Fruit fly (Drosophila melanogaster) whole organism, larva: Measurements from ENCODE around the gene CG14960.

ENCODE experiments used
- noc ChIP-seq: fragments of 200-800 bp; sonication (Bioruptor generic); optimal IDR thresholded peaks from 3 replicates; lab custom pipeline; 2019; ENCODE audit warnings: missing biosample characterization, mild to moderate bottlenecking, missing genetic modification characterization, moderate library complexity

CG14960 gene

DNA sequence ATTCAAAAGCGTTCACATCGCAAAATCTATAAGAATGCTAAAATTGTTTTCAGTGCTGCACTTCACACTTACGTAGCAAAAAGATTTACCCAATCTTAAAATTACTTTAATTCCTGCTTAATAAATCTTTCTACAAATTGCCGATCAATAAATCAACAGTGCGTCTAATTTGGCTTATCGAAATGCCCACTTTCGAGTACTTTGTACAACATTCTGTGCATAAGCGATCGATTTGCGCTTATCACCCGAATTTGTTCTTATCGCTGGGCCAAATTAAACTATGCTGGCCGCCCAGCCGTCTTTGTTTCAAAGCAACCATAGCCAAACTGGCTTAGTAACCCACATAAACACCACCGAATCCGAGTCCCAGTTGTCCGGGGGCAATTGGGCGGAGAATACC, 35.7 kb downstream of the CG14960 start:
- peak; percentile 83 for TF ChIP-seq noc

DNA sequence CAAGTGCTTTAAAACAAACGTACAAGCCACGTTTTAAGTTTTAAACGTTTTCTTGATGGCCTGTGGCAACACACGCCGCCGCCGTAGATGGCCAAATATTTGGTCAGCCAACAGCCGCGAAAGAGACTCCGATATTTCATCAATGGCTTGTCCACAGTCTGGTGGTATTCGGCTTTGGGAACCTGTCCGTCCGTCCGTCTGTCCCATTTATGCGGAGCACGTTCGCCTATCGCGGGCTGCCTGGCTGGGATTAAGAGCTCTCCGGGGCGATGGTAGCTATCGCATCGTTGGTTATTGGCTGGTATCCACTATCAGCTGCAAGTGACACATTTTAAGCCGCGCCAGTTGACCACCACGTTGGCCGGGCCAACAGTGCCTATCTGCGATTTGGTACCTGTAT, 36.8 kb downstream of the CG14960 start:
- no peak for TF ChIP-seq noc

DNA sequence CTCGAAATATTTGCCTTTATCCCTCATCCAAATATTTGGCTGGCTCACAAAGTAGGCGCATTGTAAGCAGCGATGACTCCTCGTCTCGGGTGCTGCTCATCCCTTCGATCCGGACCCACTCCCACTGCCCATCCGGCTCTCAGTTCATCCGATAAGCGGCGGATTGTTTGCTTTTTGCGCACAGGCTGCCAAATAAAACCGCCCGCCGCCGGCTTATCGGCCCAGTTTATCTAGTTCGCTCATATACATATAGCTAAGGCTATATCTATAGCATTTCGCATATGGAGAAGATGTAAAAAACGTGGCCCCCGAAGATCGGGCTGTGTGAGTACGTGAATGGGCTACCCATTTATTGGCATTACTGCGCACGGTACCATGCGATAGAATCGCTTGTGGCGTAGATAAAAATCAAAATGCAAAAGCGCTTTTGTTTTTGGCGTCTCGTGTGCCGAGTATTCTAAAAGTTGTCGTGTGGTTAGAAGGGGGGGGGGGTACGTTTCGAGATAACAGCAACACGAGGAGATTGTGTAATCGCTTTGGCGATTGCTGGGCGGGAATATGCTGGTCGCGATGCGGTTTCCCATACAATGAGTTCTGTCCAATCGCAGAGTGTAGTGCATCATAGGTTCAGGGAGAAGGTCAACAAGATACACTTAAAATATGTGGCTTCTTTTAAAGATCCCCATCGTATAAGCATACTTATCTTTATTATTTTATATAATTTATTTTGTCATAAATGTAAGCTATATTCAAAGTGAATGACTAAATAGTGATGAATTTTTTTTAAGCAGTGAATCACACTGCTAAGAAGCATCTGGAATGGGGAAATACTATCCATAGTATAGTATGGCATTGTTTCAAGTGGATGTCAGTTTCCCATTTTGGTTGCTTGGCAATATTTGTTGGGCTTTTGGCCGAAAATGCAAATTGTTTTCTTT, 38.1 kb downstream of the CG14960 start:
- peak; percentile 49 for TF ChIP-seq noc

DNA sequence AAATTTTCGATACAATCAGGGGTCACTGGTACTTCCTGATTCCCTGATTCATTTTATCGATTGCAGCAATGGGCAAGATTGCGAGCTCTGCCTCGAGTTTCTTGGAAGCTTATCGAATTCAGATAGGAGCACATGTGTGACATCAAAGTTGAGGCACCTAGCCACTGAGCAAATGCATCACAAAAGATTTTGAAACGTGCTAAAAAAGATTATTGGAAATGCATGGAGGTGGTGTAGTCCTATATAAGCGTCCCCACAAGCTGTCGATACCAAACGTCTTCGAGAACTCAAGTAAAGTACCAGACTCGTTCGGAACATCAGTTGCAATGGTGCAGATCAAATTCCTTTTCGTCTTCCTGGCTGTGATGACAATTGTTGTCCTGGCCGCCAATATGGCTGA, 43.2 kb downstream of the CG14960 start, which contains the start of gene Drsl2:
TSS of gene Drsl2 (plus strand) at position 301 of the 400 bp plus-strand sequence.
- no peak for TF ChIP-seq noc

DNA sequence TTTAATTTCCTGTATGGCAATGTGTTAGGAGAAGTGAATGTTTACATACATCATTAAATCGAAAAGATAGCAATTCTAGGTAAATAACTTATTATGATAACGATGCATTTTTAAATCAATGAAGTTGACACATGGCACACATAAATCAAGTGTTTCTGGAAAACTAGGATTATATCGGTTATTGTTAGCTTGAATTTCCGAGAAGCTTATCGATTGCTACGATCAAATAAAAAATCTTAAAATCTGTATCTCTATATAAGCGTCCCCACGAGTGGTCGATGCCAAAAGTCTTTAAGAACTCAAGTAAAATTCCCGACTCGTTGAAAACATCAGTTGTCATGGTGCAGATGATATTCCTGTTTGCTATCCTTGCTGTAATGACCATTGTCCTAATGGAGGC, 43.9 kb downstream of the CG14960 start, which contains the start of gene Drsl3:
TSS of gene Drsl3 (plus strand) at position 301 of the 400 bp plus-strand sequence.
- no peak for TF ChIP-seq noc

DNA sequence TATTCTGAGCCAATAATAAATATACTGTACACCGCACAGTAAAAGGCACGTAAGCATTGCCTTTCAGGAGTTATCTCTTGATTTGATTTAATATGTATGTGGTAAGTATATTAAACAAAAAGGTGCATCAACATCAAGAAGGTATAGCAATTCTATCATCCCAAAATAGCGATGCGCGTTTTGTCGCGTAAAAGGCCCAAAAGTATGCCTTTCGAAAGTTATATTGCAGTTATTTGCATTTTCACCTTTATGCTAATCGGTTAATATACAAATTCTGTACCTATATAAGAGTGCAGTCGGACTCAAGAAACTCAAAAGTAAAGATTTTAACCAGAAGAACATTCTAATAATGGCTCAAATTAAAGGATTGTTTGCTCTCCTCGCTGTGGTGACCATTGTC, 44.5 kb downstream of the CG14960 start, which contains the start of gene Drsl4:
TSS of gene Drsl4 (plus strand) at position 333 of the 400 bp plus-strand sequence.
- TF ChIP-seq noc = no peak

DNA sequence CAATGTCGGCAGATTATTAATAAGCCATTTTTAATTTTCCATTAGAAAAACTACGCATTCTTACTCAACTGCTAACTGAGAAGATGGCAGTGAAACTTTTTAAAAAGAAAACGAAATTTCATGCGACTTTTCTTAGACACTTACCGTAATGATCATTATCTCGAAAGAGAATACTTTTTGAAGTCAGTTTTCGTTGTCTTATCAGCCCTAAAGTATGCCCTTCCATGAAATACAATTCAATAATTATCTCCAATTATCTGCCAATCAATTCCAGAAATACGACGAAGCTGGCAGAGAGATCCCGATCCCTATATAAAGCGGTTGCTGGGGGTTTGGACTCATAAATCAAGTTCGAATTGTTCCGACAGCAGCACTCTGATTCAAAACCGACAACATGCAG, 45.6 kb downstream of the CG14960 start, which contains the start of gene Drsl5:
TSS of gene Drsl5 (plus strand) at position 341 of the 400 bp plus-strand sequence.
- TF ChIP-seq noc = no peak

DNA sequence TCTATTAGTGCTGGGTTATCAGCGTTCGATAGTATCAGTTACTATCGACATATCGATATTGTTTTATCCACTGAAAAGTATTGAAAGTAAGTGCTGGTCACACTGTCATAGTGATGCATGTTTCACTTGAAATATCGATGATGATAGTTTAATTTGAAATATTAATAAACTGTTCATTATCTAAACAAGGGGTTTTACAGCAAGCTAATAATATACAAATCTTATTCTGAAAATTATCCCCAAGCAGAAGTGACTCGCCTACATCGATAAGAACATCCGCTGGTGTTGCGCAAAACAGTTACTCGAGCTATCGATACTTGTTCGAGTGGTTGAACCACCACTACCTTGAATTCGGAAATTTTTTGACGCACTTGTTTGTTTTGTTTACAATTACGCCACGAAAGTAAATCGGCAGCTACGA, 48.4 kb downstream of the CG14960 start, which contains the start of the genes PIG-C, CG12016 and Dpm2:
TSS of gene PIG-C (minus strand) at position 10 of the 421 bp plus-strand sequence.
TSS of gene CG12016 (plus strand) at position 333 of the 421 bp plus-strand sequence.
TSS of gene Dpm2 (plus strand) at position 333 of the 421 bp plus-strand sequence.
- TF ChIP-seq noc = peak; percentile 16

DNA sequence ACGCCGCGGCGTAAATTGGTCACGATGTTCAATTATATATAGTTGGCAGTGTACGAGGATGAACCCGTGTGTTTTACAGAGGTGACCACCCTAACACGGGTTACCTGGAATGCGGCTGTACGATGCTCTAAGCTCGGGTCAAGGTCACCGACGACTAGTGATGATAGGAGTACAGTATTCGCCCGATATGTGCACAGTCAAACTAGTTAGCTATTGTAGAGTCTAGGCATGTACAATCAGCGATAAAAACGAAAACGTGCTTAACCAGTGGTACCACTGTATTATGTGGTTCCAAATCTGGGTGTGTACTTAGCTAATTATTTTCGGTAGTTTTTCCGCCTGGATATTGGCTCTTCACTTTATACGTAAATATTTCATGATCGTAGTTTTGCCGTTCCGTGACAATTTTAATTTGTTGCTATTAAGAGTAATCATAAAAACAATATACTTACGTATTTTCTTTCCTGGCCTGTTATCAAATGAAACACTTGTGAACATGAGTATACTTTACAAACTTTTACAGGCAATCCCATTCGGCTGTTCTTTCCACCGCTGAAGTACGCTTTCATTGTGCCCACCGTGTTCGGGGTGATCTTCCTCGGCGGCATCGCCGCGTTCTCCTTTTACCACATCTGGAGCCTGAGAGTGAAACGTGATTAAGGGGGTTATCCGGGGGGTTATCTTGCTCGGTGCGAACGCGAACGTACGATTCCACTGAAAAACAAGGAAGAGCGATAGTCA, 49.3 kb downstream of the CG14960 start:
- TF ChIP-seq noc = peak; percentile 69

DNA sequence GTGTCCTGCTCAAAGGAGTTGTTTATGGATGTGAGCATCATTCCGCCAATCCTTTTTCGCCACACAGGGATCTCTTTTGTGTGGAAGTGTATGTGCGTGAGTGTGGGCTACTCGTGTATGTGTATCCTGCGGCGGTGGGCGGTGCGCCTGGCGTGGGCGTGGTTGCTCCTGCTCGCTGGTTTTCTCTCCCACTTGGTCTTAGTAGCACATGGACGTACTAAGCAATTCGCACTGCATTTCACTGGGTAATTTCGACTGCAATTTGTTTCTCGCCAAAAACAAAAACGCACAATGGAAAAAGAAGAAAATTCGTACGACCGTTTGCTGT, 54.7 kb downstream of the CG14960 start:
- no peak for TF ChIP-seq noc
